Worm (Caenorhabditis elegans): ENCODE data around the gene pycr-1.

Gene pycr-1

DNA sequence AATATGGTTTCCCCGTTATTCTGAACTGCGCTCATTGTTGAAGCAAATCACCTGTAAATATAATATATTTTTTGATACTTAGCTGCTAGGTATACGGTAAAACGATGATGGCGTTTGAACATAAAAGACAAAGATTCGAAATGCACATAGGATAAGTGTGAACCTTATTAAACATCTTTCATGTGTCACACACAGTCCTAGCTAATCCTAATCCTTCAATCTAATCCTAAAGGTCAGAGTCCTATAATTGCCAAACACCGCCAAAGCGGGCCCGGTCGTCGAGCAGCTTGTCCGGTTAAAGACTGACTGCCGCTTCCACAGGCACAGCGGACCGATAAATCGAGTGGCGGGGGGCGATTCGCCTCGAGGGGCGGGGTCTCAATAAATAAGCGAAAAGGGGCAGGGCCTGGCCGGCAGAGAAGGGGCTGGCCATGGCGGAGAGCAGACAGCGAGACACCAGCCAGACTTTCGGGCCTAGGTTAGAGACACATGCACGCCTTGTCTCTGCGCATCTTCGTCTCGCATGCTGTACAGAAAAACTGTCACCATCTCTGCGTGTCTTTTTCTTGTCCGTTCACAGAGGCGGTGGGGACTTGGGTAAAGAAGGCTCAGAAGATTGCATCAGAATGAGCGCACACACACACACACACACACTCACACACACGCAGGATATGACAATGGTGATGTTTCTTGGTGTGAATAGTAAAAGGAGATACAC lies 25.2 kb downstream of the pycr-1 start, which contains the start of gene F57G12.1 (continued):
- TF ChIP-seq ztf-4 (tag; optimal IDR thresholded peaks at IDR 0.05) (no peak), ceh-16 (tag; optimal IDR thresholded peaks at IDR 0.05) (no peak), nhr-11 (tag; optimal IDR thresholded peaks at IDR 0.05) (peak; percentile 56), ztf-11 (tag; optimal IDR thresholded peaks at IDR 0.05) (no peak), nhr-12 (tag; optimal IDR thresholded peaks at IDR 0.05) (no peak)

DNA sequence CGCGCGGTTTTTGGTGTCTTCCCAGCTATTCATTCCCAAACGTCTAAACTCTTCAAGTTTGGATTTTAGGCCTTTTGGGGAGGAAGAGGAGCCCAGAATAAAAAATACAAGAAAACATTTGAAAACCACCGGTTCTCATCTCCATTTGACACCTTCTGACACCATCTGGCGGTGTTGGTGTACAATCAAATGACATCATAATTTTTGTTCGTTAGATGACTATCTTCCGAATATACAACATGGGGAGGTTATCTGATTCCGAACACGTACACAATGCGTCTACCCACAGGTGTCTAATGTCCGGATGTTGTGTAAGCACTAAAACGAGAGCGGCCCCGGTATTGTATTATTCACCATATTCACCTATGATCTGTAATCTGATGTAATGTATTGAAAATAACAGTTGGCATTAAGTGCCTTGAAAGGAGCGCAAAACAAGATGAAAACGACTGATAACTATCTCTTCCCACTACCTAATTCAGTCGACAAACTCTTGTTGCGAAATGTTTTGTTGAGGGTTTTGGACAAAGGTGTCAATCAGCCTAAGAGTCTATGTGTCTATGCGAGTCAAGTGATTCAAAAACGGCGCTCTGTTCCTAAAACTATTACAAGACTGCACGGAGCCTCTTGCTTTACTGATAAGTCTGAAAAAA lies 26.0 kb downstream of the pycr-1 start:
- TF ChIP-seq pqm-1 (tag; optimal IDR thresholded peaks at IDR 0.05) (peak; percentile 70), nhr-12 (tag; optimal IDR thresholded peaks at IDR 0.05) (no peak), ceh-28 (tag; optimal IDR thresholded peaks at IDR 0.05) (no peak), unc-62 (GFP tag; optimal IDR thresholded peaks at IDR 0.05) (no peak), elt-1 (tag; optimal IDR thresholded peaks at IDR 0.05) (peak; percentile 90), nhr-28 (tag; optimal IDR thresholded peaks at IDR 0.05) (no peak), skn-1 (tag; optimal IDR thresholded peaks at IDR 0.05) (no peak), eor-1 (tag; optimal IDR thresholded peaks at IDR 0.05) (no peak), pha-4 (tag; optimal IDR thresholded peaks at IDR 0.05) (peak; percentile 9), nhr-67 (tag; optimal IDR thresholded peaks at IDR 0.05) (no peak), egl-5 (tag; optimal IDR thresholded peaks at IDR 0.05) (no peak), ztf-4 (tag; optimal IDR thresholded peaks at IDR 0.05) (no peak), nhr-237 (tag; optimal IDR thresholded peaks at IDR 0.05) (no peak), ceh-16 (tag; optimal IDR thresholded peaks at IDR 0.05) (no peak), nhr-25 (tag; optimal IDR thresholded peaks at IDR 0.05) (peak; percentile 55), ztf-11 (tag; optimal IDR thresholded peaks at IDR 0.05) (no peak), unc-39 (tag; optimal IDR thresholded peaks at IDR 0.05) (no peak), nhr-11 (tag; optimal IDR thresholded peaks at IDR 0.05) (no peak), fkh-10 (GFP tag; optimal IDR thresholded peaks at IDR 0.05) (no peak), hmg-11 (tag; optimal IDR thresholded peaks at IDR 0.05) (no peak), fos-1 (tag; optimal IDR thresholded peaks at IDR 0.05) (no peak), aly-2 (tag; optimal IDR thresholded peaks at IDR 0.05) (no peak), mml-1 (tag; optimal IDR thresholded peaks at IDR 0.05) (no peak), lin-39 (tag; optimal IDR thresholded peaks at IDR 0.05) (no peak), egl-27 (tag; optimal IDR thresholded peaks at IDR 0.05) (no peak), nhr-43 (tag; optimal IDR thresholded peaks at IDR 0.05; ENCODE audit: poor library complexity, severe bottlenecking) (no peak), daf-12 (tag; optimal IDR thresholded peaks at IDR 0.05) (no peak), jun-1 (tag; optimal IDR thresholded peaks at IDR 0.05) (peak; percentile 46), ceh-9 (tag; optimal IDR thresholded peaks at IDR 0.05) (no peak), elt-2 (tag; optimal IDR thresholded peaks at IDR 0.05) (peak; percentile 94), R02D3.7 (tag; optimal IDR thresholded peaks at IDR 0.05) (no peak), lin-15B (tag; optimal IDR thresholded peaks at IDR 0.05) (no peak)

DNA sequence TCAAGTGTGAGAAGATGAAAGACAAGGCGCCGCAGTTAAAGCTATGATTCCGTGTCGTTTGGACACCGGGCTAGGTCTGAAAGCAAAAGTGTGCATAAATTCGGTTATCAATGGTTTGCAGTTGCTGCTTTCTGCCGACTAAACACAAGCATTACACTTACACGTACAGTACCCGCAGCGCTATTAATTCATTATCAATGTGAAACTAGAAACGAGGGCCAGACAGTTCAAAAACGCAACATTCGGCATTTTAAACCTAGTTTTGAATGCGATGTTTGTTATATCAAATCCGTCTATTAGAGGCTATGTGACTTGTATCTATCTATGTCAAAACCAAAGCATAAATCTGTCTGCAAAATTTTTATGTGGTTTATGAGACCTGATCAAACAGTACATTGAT lies 27.4 kb downstream of the pycr-1 start:
- TF ChIP-seq pqm-1 (tag; optimal IDR thresholded peaks at IDR 0.05) = peak; percentile 35
- TF ChIP-seq nfya-1 (tag; optimal IDR thresholded peaks at IDR 0.05; ENCODE audit: insufficient read depth) = no peak
- no peak for TF ChIP-seq egl-5 (tag; optimal IDR thresholded peaks at IDR 0.05)
- peak; percentile 40 for TF ChIP-seq elt-2 (tag; optimal IDR thresholded peaks at IDR 0.05)
- TF ChIP-seq mml-1 (tag; optimal IDR thresholded peaks at IDR 0.05) = no peak

DNA sequence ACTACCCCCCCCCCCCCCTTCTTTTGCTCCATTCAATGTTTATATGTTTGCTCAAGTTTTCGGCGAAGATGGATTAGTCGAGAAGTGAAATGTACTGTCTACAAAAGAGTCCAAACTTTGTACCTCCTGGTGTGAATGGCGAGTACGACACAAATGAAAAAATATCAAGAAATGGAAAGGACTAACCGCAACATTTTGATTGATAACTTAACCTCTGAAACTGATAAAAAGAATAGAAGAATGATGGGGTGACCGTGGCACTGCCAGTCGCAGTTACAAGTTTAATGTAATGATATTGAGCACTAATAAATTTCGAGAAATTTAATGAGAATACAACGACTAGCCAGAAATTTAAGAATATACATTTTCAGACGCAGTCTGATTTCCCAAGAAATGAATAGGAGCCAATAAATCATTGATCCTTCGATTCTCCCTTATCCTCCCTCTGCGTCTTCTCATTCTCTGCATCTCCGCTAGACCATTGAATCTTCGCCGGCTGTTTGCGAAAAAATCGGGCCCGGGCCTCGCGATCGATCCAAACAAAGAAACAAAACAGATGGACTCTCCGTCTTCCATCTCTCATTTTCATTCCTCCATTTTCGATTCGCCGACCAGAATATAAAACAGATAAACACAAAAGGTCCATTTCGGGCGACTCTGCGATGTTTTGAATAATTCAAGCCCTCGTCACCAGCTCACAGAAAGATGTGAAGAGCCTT lies 28.2 kb downstream of the pycr-1 start:
- TF ChIP-seq hmg-11 (tag; optimal IDR thresholded peaks at IDR 0.05) = peak; percentile 5
- TF ChIP-seq ztf-4 (tag; optimal IDR thresholded peaks at IDR 0.05) = no peak
- TF ChIP-seq elt-2 (tag; optimal IDR thresholded peaks at IDR 0.05) = peak; percentile 39
- no peak for TF ChIP-seq nhr-76 (tag; optimal IDR thresholded peaks at IDR 0.05)
- no peak for TF ChIP-seq ceh-82 (tag; optimal IDR thresholded peaks at IDR 0.05)
- no peak for TF ChIP-seq egl-5 (tag; optimal IDR thresholded peaks at IDR 0.05)
- TF ChIP-seq ZK546.5 (tag; optimal IDR thresholded peaks at IDR 0.05) = no peak
- TF ChIP-seq nfya-1 (tag; optimal IDR thresholded peaks at IDR 0.05; ENCODE audit: insufficient read depth) = peak; percentile 11
- TF ChIP-seq pha-4 (tag; optimal IDR thresholded peaks at IDR 0.05) = peak; percentile 13
- no peak for TF ChIP-seq ztf-11 (tag; optimal IDR thresholded peaks at IDR 0.05)
- TF ChIP-seq pqm-1 (tag; optimal IDR thresholded peaks at IDR 0.05) = peak; percentile 41
- no peak for TF ChIP-seq lin-15B (tag; optimal IDR thresholded peaks at IDR 0.05)
